Worm (Caenorhabditis elegans) whole organism, L2 larva: Measurements from ENCODE around the gene klp-6.

ENCODE experiments used
- C34F6.9 ChIP-seq: fragments of 150-350 bp; optimal IDR thresholded peaks from 2 replicates; lab custom pipeline; 2014; ENCODE audit warnings: missing biosample characterization, missing genetic modification characterization
- R02D3.7 ChIP-seq: fragments of 150-350 bp; optimal IDR thresholded peaks from 2 replicates; lab custom pipeline; 2014; ENCODE audit warnings: missing biosample characterization, missing genetic modification characterization
- Y55F3AM.14 ChIP-seq: fragments of 200-800 bp; sonication (Bioruptor generic); optimal IDR thresholded peaks from 2 replicates; lab custom pipeline; 2018; ENCODE audit warnings: mild to moderate bottlenecking, missing genetic modification characterization, missing compliant biosample characterization
- ZK546.5 ChIP-seq: sonication (generic microtip); optimal IDR thresholded peaks from 2 replicates; lab custom pipeline; 2017; ENCODE audit warnings: missing biosample characterization, missing genetic modification characterization
- alr-1 ChIP-seq: fragments of 150-350 bp; optimal IDR thresholded peaks from 2 replicates; lab custom pipeline; 2014; ENCODE audit warnings: missing biosample characterization, missing genetic modification characterization
- aly-2 ChIP-seq: fragments of 150-350 bp; optimal IDR thresholded peaks from 2 replicates; lab custom pipeline; 2014; ENCODE audit warnings: missing biosample characterization, missing genetic modification characterization
- ama-1 ChIP-seq: fragments of 150-350 bp; optimal IDR thresholded peaks from 2 replicates; lab custom pipeline; 2018; ENCODE audit warnings: inconsistent platforms
- blmp-1 ChIP-seq: sonication (generic microtip); optimal IDR thresholded peaks from 2 replicates; lab custom pipeline; 2017; ENCODE audit warnings: missing genetic modification characterization, mild to moderate bottlenecking, missing compliant biosample characterization, antibody characterized with exemption, moderate library complexity; ENCODE audit not compliant: insufficient read depth
- ceh-82 ChIP-seq: fragments of 150-350 bp; optimal IDR thresholded peaks from 2 replicates; lab custom pipeline; 2014; ENCODE audit warnings: missing biosample characterization, missing genetic modification characterization
- crh-2 ChIP-seq: sonication (generic microtip); optimal IDR thresholded peaks from 2 replicates; lab custom pipeline; 2017; ENCODE audit warnings: missing biosample characterization, missing genetic modification characterization
- elt-1 ChIP-seq: fragments of 150-350 bp; optimal IDR thresholded peaks from 2 replicates; lab custom pipeline; 2014; ENCODE audit warnings: missing biosample characterization, missing genetic modification characterization
- elt-3 ChIP-seq: sonication (generic microtip); optimal IDR thresholded peaks from 2 replicates; lab custom pipeline; 2017; ENCODE audit warnings: missing biosample characterization, missing genetic modification characterization
- fos-1 ChIP-seq: fragments of 150-350 bp; optimal IDR thresholded peaks from 2 replicates; lab custom pipeline; 2014; ENCODE audit warnings: missing biosample characterization, missing genetic modification characterization
- gmeb-1 ChIP-seq: fragments of 150-350 bp; optimal IDR thresholded peaks from 2 replicates; lab custom pipeline; 2014; ENCODE audit warnings: missing biosample characterization, missing genetic modification characterization
- lin-11 ChIP-seq: fragments of 150-350 bp; sonication (generic microtip); optimal IDR thresholded peaks from 2 replicates; lab custom pipeline; 2014; ENCODE audit warnings: missing biosample characterization, missing genetic modification characterization, inconsistent platforms, mixed read lengths
- lin-13 ChIP-seq: fragments of 150-350 bp; optimal IDR thresholded peaks from 2 replicates; lab custom pipeline; 2014; ENCODE audit warnings: missing biosample characterization, missing genetic modification reagents, missing genetic modification characterization
- lsy-2 ChIP-seq, 2 experiments: fragments of 150-350 bp in 1 of 2; sonication (generic microtip) in 1 of 2; optimal IDR thresholded peaks; 2 replicates each; lab custom pipeline; 2014 to 2017; ENCODE audit warnings: missing biosample characterization in 2 of 2, missing genetic modification characterization in 2 of 2
- mbf-1 ChIP-seq: sonication (generic microtip); optimal IDR thresholded peaks from 2 replicates; lab custom pipeline; 2017; ENCODE audit warnings: missing biosample characterization, missing genetic modification characterization
- mdl-1 ChIP-seq, 2 experiments: fragments of 150-350 bp in 1 of 2; sonication (generic microtip) in 1 of 2; optimal IDR thresholded peaks; 2 replicates each; lab custom pipeline; 2017; ENCODE audit warnings: missing biosample characterization in 2 of 2, missing genetic modification characterization in 2 of 2
- nhr-10 ChIP-seq: sonication (generic microtip); optimal IDR thresholded peaks from 2 replicates; lab custom pipeline; 2017; ENCODE audit warnings: missing biosample characterization, missing genetic modification characterization
- nhr-11 ChIP-seq: fragments of 150-350 bp; optimal IDR thresholded peaks from 2 replicates; lab custom pipeline; 2014; ENCODE audit warnings: missing biosample characterization, missing genetic modification characterization
- nhr-12 ChIP-seq: fragments of 150-350 bp; optimal IDR thresholded peaks from 2 replicates; lab custom pipeline; 2014; ENCODE audit warnings: missing biosample characterization, missing genetic modification characterization
- nhr-129 ChIP-seq: fragments of 150-350 bp; optimal IDR thresholded peaks from 2 replicates; lab custom pipeline; 2014; ENCODE audit warnings: missing biosample characterization, missing genetic modification characterization
- nhr-21 ChIP-seq: fragments of 150-350 bp; optimal IDR thresholded peaks from 2 replicates; lab custom pipeline; 2014; ENCODE audit warnings: missing biosample characterization, missing genetic modification characterization
- nhr-23 ChIP-seq: fragments of 150-350 bp; optimal IDR thresholded peaks from 2 replicates; lab custom pipeline; 2014; ENCODE audit warnings: missing biosample characterization, missing genetic modification reagents, missing genetic modification characterization
- nhr-237 ChIP-seq: fragments of 150-350 bp; optimal IDR thresholded peaks from 2 replicates; lab custom pipeline; 2014; ENCODE audit warnings: missing biosample characterization, missing genetic modification characterization
- nhr-25 ChIP-seq: fragments of 150-350 bp; sonication (generic microtip); optimal IDR thresholded peaks from 3 replicates; lab custom pipeline; 2014; ENCODE audit warnings: missing biosample characterization, missing genetic modification characterization
- nhr-77 ChIP-seq: fragments of 150-350 bp; optimal IDR thresholded peaks from 2 replicates; lab custom pipeline; 2014; ENCODE audit warnings: missing biosample characterization, missing genetic modification characterization
- peb-1 ChIP-seq: fragments of 150-350 bp; optimal IDR thresholded peaks from 2 replicates; lab custom pipeline; 2014; ENCODE audit warnings: missing biosample characterization, missing genetic modification characterization
- sem-4 ChIP-seq: fragments of 150-350 bp; optimal IDR thresholded peaks from 2 replicates; lab custom pipeline; 2014; ENCODE audit warnings: missing biosample characterization, missing genetic modification reagents, missing genetic modification characterization
- skn-1 ChIP-seq: sonication (generic microtip); optimal IDR thresholded peaks from 2 replicates; lab custom pipeline; 2017; ENCODE audit warnings: missing biosample characterization, missing genetic modification characterization
- sma-3 ChIP-seq: sonication (generic microtip); optimal IDR thresholded peaks from 2 replicates; lab custom pipeline; 2016; ENCODE audit warnings: missing genetic modification reagents, missing genetic modification characterization, missing compliant biosample characterization
- snpc-4 ChIP-seq: fragments of 150-350 bp; optimal IDR thresholded peaks from 2 replicates; lab custom pipeline; 2014; ENCODE audit warnings: missing biosample characterization, missing genetic modification characterization
- unc-39 ChIP-seq: fragments of 150-350 bp; optimal IDR thresholded peaks from 2 replicates; lab custom pipeline; 2014; ENCODE audit warnings: missing biosample characterization, missing genetic modification characterization
- unc-62 ChIP-seq: fragments of 150-350 bp; optimal IDR thresholded peaks from 2 replicates; lab custom pipeline; 2014; ENCODE audit warnings: missing biosample characterization, missing genetic modification reagents, missing genetic modification characterization
- zag-1 ChIP-seq: fragments of 150-350 bp; optimal IDR thresholded peaks from 2 replicates; lab custom pipeline; 2014; ENCODE audit warnings: missing biosample characterization, missing genetic modification characterization
- ztf-4 ChIP-seq: fragments of 150-350 bp; optimal IDR thresholded peaks from 2 replicates; lab custom pipeline; 2014; ENCODE audit warnings: missing biosample characterization, missing genetic modification characterization

Gene klp-6

ce11 chrIII:4987666-4988065, 43.1 kb upstream of the klp-6 start:
- TF ChIP-seq mdl-1 (tag; optimal IDR thresholded peaks at IDR 0.05; lab: Kevin White, UChicago) (no peak), ZK546.5 (tag; lab: Kevin White, UChicago) (no peak), crh-2 (no peak), unc-39 (no peak), skn-1 (tag; lab: Kevin White, UChicago) (no peak), ceh-82 (tag; lab: Kevin White, UChicago) (no peak), nhr-237 (tag; lab: Kevin White, UChicago) (no peak), lin-11 (tag; lab: Kevin White, UChicago) (no peak), nhr-12 (tag; lab: Kevin White, UChicago) (no peak), nhr-11 (tag; lab: Kevin White, UChicago) (no peak), sma-3 (GFP tag; lab: Kevin White, UChicago) (no peak)

DNA sequence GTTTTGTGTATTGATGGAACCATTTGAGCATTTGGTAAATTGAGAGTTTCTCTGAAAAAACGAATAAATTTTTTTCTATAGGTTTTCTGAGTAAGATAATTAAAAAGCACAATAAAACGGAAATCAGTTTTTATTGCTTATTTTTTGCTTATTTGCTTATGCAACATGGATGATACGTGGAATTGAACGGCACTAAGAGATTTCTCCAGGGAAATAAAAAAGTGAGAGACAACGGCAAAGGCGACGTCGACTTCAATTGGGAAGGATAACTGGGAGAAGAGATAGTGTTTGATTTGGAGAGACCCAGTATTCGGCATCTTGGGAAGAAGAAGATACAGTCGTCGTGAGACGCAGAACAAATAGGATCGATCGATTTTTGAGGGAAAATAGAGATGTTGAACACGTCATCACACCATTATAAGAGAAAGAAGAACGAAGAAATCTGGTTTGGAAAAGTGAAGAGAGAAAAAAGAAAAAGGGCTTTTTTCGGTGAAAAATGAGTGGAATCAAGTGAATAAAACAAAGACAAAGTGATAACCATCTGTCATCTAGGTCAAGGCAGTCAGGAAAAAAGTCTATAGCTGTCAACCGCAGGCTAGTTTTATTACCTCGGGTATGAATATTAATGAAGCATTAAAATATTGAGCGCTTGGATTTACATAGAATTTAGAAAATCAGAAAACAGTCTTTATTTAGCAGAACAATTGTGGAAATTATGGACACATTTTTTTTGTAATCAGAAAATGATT, 32.4 kb upstream of the klp-6 start, which contains the start of gene tmem-131:
Gene tmem-131, minus strand, starts transcription at position 51 of the 749 bp plus-strand sequence.
- TF ChIP-seq nhr-25 (tag; lab: Kevin White, UChicago) = peak; percentile 66
- no peak for TF ChIP-seq elt-3 (tag; lab: Kevin White, UChicago)
- peak; percentile 45 for TF ChIP-seq crh-2
- peak; percentile 27 for TF ChIP-seq nhr-129 (tag; lab: Kevin White, UChicago)
- TF ChIP-seq lin-13 (GFP tag; lab: Kevin White, UChicago) = no peak
- no peak for TF ChIP-seq mdl-1 (tag; optimal IDR thresholded peaks at IDR 0.05; lab: Kevin White, UChicago)
- TF ChIP-seq fos-1 (tag; lab: Kevin White, UChicago) = peak; percentile 34
- peak; percentile 32 for TF ChIP-seq nhr-21 (tag; lab: Kevin White, UChicago)
- peak; percentile 20 for TF ChIP-seq blmp-1
- TF ChIP-seq sma-3 (GFP tag; lab: Kevin White, UChicago) = peak; percentile 43

ce11 chrIII:4998956-4999425, 31.7 kb upstream of the klp-6 start, which contains the start of gene smcr-8:
TSS of gene smcr-8 (plus strand) at chrIII:4999375.
- TF ChIP-seq lsy-2 (tag; optimal IDR thresholded peaks at IDR 0.05; lab: Kevin White, UChicago) = peak in 1 of 2 experiments; percentile 11
- TF ChIP-seq sma-3 (GFP tag; lab: Kevin White, UChicago) = no peak
- TF ChIP-seq, all 48 proteins: peak for 1

ce11 chrIII:5002231-5002630, 28.5 kb upstream of the klp-6 start, which contains the start of gene R144.10:
TSS of gene R144.10 (minus strand) at chrIII:5002331.
- TF ChIP-seq unc-62 (GFP tag; lab: Kevin White, UChicago) (no peak), sem-4 (tag; lab: Kevin White, UChicago) (no peak), skn-1 (tag; lab: Kevin White, UChicago) (no peak), ama-1 (lab: Kevin White, UChicago) (no peak), nhr-21 (tag; lab: Kevin White, UChicago) (no peak), ZK546.5 (tag; lab: Kevin White, UChicago) (no peak), Y55F3AM.14 (GFP tag; lab: Kevin White, UChicago) (no peak), peb-1 (tag; lab: Kevin White, UChicago) (no peak), lin-11 (tag; lab: Kevin White, UChicago) (no peak), nhr-10 (no peak), snpc-4 (tag; lab: Kevin White, UChicago) (no peak), nhr-25 (tag; lab: Kevin White, UChicago) (no peak), zag-1 (tag; lab: Kevin White, UChicago) (no peak), gmeb-1 (no peak), crh-2 (no peak), unc-39 (no peak)

DNA sequence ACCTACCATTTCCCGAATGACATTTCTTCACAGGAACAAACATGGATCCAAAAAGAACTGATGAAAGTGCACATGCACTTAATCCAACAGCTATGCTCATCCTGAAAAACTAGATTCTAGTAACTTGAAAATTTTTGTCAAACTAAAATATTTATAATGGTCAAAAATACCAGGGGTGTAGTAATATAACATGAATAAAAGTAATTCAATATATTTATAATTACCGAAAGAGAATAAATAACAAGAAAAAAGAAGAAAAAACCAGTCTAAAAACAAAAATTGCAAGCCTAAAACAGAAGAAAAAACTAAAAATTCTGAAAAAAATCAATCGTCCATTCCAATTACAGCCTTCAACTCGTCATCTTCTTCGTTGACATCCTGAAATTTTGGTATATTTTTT, 26.1 kb upstream of the klp-6 start, which contains the start of gene R144.6:
Gene R144.6, minus strand, starts transcription at position 101 of the 400 bp plus-strand sequence.
- no peak for TF ChIP-seq fos-1 (tag; lab: Kevin White, UChicago)

- TF ChIP-seq elt-3 (tag; lab: Kevin White, UChicago) (no peak), elt-1 (no peak), nhr-77 (tag; lab: Kevin White, UChicago) (no peak), alr-1 (tag; lab: Kevin White, UChicago) (no peak), C34F6.9 (tag; lab: Kevin White, UChicago) (no peak), nhr-12 (tag; lab: Kevin White, UChicago) (no peak), aly-2 (no peak), mbf-1 (no peak), ama-1 (lab: Kevin White, UChicago) (no peak), R02D3.7 (tag; lab: Kevin White, UChicago) (no peak), lin-11 (tag; lab: Kevin White, UChicago) (no peak), nhr-23 (tag; lab: Kevin White, UChicago) (no peak), ZK546.5 (tag; lab: Kevin White, UChicago) (no peak), ztf-4 (no peak)
Measured at ce11 chrIII:5006881-5007280, 23.8 kb upstream of the klp-6 start, which contains the start of gene R144.12. TSS of gene R144.12 (minus strand) at chrIII:5006981.
